Fruit fly (Drosophila melanogaster) whole organism, adult: ENCODE results near the gene Xport-B.

ENCODE experiments used
- CG11617 ChIP-seq: fragments of 200-800 bp; sonication (Bioruptor generic); optimal IDR thresholded peaks from 2 replicates; lab custom pipeline; 2017; ENCODE audit warnings: mild to moderate bottlenecking, missing biosample characterization, missing genetic modification reagents, missing genetic modification characterization
- CG12768 ChIP-seq: fragments of 200-800 bp; sonication (Bioruptor generic); optimal IDR thresholded peaks from 2 replicates; lab custom pipeline; 2017; ENCODE audit warnings: missing biosample characterization, missing genetic modification characterization, mild to moderate bottlenecking, moderate library complexity, missing genetic modification reagents
- CG14711 ChIP-seq: fragments of 200-800 bp; sonication (Bioruptor generic); optimal IDR thresholded peaks from 2 replicates; lab custom pipeline; 2018; ENCODE audit warnings: missing biosample characterization, mild to moderate bottlenecking, missing genetic modification characterization, moderate library complexity
- CG1620 ChIP-seq: fragments of 200-800 bp; sonication (Bioruptor generic); optimal IDR thresholded peaks from 2 replicates; lab custom pipeline; 2016; ENCODE audit warnings: missing biosample characterization, missing genetic modification characterization
- CG33017 ChIP-seq: fragments of 200-800 bp; sonication (Bioruptor generic); optimal IDR thresholded peaks from 2 replicates; lab custom pipeline; 2018; ENCODE audit warnings: missing biosample characterization, mild to moderate bottlenecking, missing genetic modification characterization, moderate library complexity
- CG5204 ChIP-seq: fragments of 200-800 bp; sonication (Bioruptor generic); optimal IDR thresholded peaks from 2 replicates; lab custom pipeline; 2016; ENCODE audit warnings: missing biosample characterization, missing genetic modification characterization
- CG7045 ChIP-seq: fragments of 200-800 bp; sonication (Bioruptor generic); optimal IDR thresholded peaks from 2 replicates; lab custom pipeline; 2017; ENCODE audit warnings: missing biosample characterization, mild to moderate bottlenecking, missing genetic modification characterization
- CG7101 ChIP-seq: fragments of 200-800 bp; sonication (Bioruptor generic); optimal IDR thresholded peaks from 2 replicates; lab custom pipeline; 2018; ENCODE audit warnings: missing biosample characterization, mild to moderate bottlenecking, missing genetic modification characterization, moderate library complexity
- Clk ChIP-seq: fragments of 200-800 bp; sonication (Bioruptor generic); optimal IDR thresholded peaks from 2 replicates; lab custom pipeline; 2017; ENCODE audit warnings: missing biosample characterization, missing genetic modification characterization
- Crg-1 ChIP-seq: fragments of 200-800 bp; sonication (Bioruptor generic); optimal IDR thresholded peaks from 2 replicates; lab custom pipeline; 2016; ENCODE audit warnings: missing biosample characterization, missing genetic modification characterization
- Hr96 ChIP-seq: fragments of 200-800 bp; sonication (Bioruptor generic); optimal IDR thresholded peaks from 2 replicates; lab custom pipeline; 2016; ENCODE audit warnings: missing biosample characterization, missing genetic modification characterization
- Mnt ChIP-seq: fragments of 200-800 bp; sonication (Bioruptor generic); optimal IDR thresholded peaks from 2 replicates; lab custom pipeline; 2016; ENCODE audit warnings: missing biosample characterization, mild to moderate bottlenecking, missing genetic modification characterization
- bab1 ChIP-seq: fragments of 200-800 bp; sonication (Bioruptor generic); optimal IDR thresholded peaks from 3 replicates; lab custom pipeline; 2019; ENCODE audit warnings: missing biosample characterization, mild to moderate bottlenecking, missing genetic modification characterization, moderate library complexity
- cic ChIP-seq: fragments of 200-800 bp; sonication (Bioruptor generic); optimal IDR thresholded peaks from 2 replicates; lab custom pipeline; 2017; ENCODE audit warnings: missing biosample characterization, mild to moderate bottlenecking, missing genetic modification characterization, moderate library complexity
- cnc ChIP-seq, 2 experiments: fragments of >200 bp; optimal IDR thresholded peaks; 2 replicates each; lab custom pipeline; 2017
- kay ChIP-seq: fragments of 200-800 bp; sonication (Bioruptor generic); peaks from one replicate; lab custom pipeline; 2016; ENCODE audit warnings: missing biosample characterization, missing genetic modification characterization, borderline replicate concordance
- ovo ChIP-seq: fragments of 200-800 bp; sonication (Bioruptor generic); optimal IDR thresholded peaks from 2 replicates; lab custom pipeline; 2016; ENCODE audit warnings: missing biosample characterization, missing genetic modification characterization
- pad ChIP-seq: fragments of 200-800 bp; sonication (Bioruptor generic); optimal IDR thresholded peaks from 3 replicates; lab custom pipeline; 2017; ENCODE audit warnings: missing biosample characterization, missing genetic modification characterization, mild to moderate bottlenecking, moderate library complexity, missing genetic modification reagents
- tj ChIP-seq: fragments of 200-800 bp; sonication (Bioruptor generic); optimal IDR thresholded peaks from 3 replicates; lab custom pipeline; 2017; ENCODE audit warnings: missing biosample characterization, mild to moderate bottlenecking, missing genetic modification characterization, moderate library complexity
- toe ChIP-seq: fragments of 200-800 bp; sonication (Bioruptor generic); optimal IDR thresholded peaks from 2 replicates; lab custom pipeline; 2016; ENCODE audit warnings: missing biosample characterization, missing genetic modification characterization

The Xport-B gene

dm6 chr3R:19918207-19918606 is 3.0 kb upstream of the Xport-B start, which contains the start of gene CG4770:
CG4770 (plus strand) TSS chr3R:19918507.
- no peak for TF ChIP-seq Hr96
- no peak for TF ChIP-seq CG33017 (tag; lab: Kevin White, UChicago)
- TF ChIP-seq Crg-1 (GFP tag; lab: Kevin White, UChicago) = no peak
- TF ChIP-seq tj = no peak
- TF ChIP-seq cnc (optimal IDR thresholded peaks at IDR 0.05; lab: Kevin White, UChicago) = no peak
- TF ChIP-seq Clk (GFP tag; lab: Kevin White, UChicago) = no peak
- TF ChIP-seq cic (GFP tag; lab: Kevin White, UChicago) = no peak
- TF ChIP-seq CG5204 = no peak

- TF ChIP-seq CG14711 (no peak), bab1 (GFP tag; lab: Kevin White, UChicago) (no peak), Mnt (no peak), CG7101 (tag; lab: Kevin White, UChicago) (no peak), pad (GFP tag; lab: Kevin White, UChicago) (no peak), ovo (GFP tag; lab: Kevin White, UChicago) (no peak), Hr96 (no peak), kay (GFP tag; lab: Kevin White, UChicago) (no peak), cnc (optimal IDR thresholded peaks at IDR 0.05; lab: Kevin White, UChicago) (no peak), Crg-1 (GFP tag; lab: Kevin White, UChicago) (no peak), CG33017 (tag; lab: Kevin White, UChicago) (no peak)
These were observed 2.5 kb upstream of the Xport-B start, which contains the start of gene CG4465 for dm6 chr3R:19917739-19918138. CG4465 (minus strand) TSS chr3R:19917839.

dm6 chr3R:19911030-19911429 is 4.2 kb downstream of the Xport-B start:
- no peak for TF ChIP-seq Mnt
- no peak for TF ChIP-seq Hr96
- no peak for TF ChIP-seq cic (GFP tag; lab: Kevin White, UChicago)

dm6 chr3R:19910302-19911029 is 4.7 kb downstream of the Xport-B start:
- TF ChIP-seq Crg-1 (GFP tag; lab: Kevin White, UChicago) (no peak), cnc (optimal IDR thresholded peaks at IDR 0.05; lab: Kevin White, UChicago) (no peak), CG14711 (no peak), Mnt (peak; percentile 3), CG5204 (no peak), kay (GFP tag; lab: Kevin White, UChicago) (peak; percentile 87), CG7101 (tag; lab: Kevin White, UChicago) (no peak), toe (GFP tag; lab: Kevin White, UChicago) (no peak), CG33017 (tag; lab: Kevin White, UChicago) (no peak), CG12768 (GFP tag; lab: Kevin White, UChicago) (no peak), tj (no peak), pad (GFP tag; lab: Kevin White, UChicago) (no peak), ovo (GFP tag; lab: Kevin White, UChicago) (no peak), cic (GFP tag; lab: Kevin White, UChicago) (peak; percentile 73), CG11617 (no peak), Clk (GFP tag; lab: Kevin White, UChicago) (no peak), bab1 (GFP tag; lab: Kevin White, UChicago) (no peak), CG7045 (GFP tag; lab: Kevin White, UChicago) (no peak), Hr96 (no peak), CG1620 (GFP tag; lab: Kevin White, UChicago) (no peak)

- TF ChIP-seq pad (GFP tag; lab: Kevin White, UChicago) (no peak), Crg-1 (GFP tag; lab: Kevin White, UChicago) (no peak), CG11617 (no peak), bab1 (GFP tag; lab: Kevin White, UChicago) (no peak), kay (GFP tag; lab: Kevin White, UChicago) (no peak), CG14711 (no peak), tj (no peak), Hr96 (no peak), toe (GFP tag; lab: Kevin White, UChicago) (no peak), CG12768 (GFP tag; lab: Kevin White, UChicago) (no peak), Mnt (no peak), Clk (GFP tag; lab: Kevin White, UChicago) (no peak), CG1620 (GFP tag; lab: Kevin White, UChicago) (no peak), CG7045 (GFP tag; lab: Kevin White, UChicago) (no peak), CG7101 (tag; lab: Kevin White, UChicago) (no peak)
These were observed 5.5 kb downstream of the Xport-B start for dm6 chr3R:19909541-19910182.

dm6 chr3R:19908863-19909343 is 6.3 kb downstream of the Xport-B start:
- TF ChIP-seq kay (GFP tag; lab: Kevin White, UChicago) (peak; percentile 85), CG7101 (tag; lab: Kevin White, UChicago) (peak; percentile 22), Clk (GFP tag; lab: Kevin White, UChicago) (no peak), CG7045 (GFP tag; lab: Kevin White, UChicago) (no peak), Crg-1 (GFP tag; lab: Kevin White, UChicago) (peak; percentile 13), CG5204 (no peak), Hr96 (no peak), tj (no peak), CG12768 (GFP tag; lab: Kevin White, UChicago) (no peak), cnc (optimal IDR thresholded peaks at IDR 0.05; lab: Kevin White, UChicago) (no peak), bab1 (GFP tag; lab: Kevin White, UChicago) (no peak), Mnt (peak; percentile 20), pad (GFP tag; lab: Kevin White, UChicago) (peak; percentile 14), CG1620 (GFP tag; lab: Kevin White, UChicago) (peak; percentile 1), cic (GFP tag; lab: Kevin White, UChicago) (peak; percentile 87), CG33017 (tag; lab: Kevin White, UChicago) (peak; percentile 20), ovo (GFP tag; lab: Kevin White, UChicago) (no peak), CG14711 (no peak), CG11617 (peak; percentile 29), toe (GFP tag; lab: Kevin White, UChicago) (no peak)
